Worm (Caenorhabditis elegans) whole organism, early embryonic: ENCODE data around the gene F21G4.1.

Source experiments
- B0310.2 ChIP-seq: sonication (generic microtip); optimal IDR thresholded peaks from 2 replicates; lab custom pipeline; 2016; ENCODE audit warnings: mild to moderate bottlenecking, missing genetic modification characterization, missing compliant biosample characterization
- aly-1 ChIP-seq: sonication (generic microtip); optimal IDR thresholded peaks from 2 replicates; lab custom pipeline; 2016; ENCODE audit warnings: missing genetic modification characterization, missing compliant biosample characterization
- ama-1 ChIP-seq: fragments of 150-350 bp; optimal IDR thresholded peaks from 2 replicates; lab custom pipeline; 2014
- ceh-36 ChIP-seq: sonication (generic microtip); optimal IDR thresholded peaks from 2 replicates; lab custom pipeline; 2016; ENCODE audit warnings: missing genetic modification characterization, inconsistent platforms, missing compliant biosample characterization
- ets-7 ChIP-seq: sonication (generic microtip); optimal IDR thresholded peaks from 2 replicates; lab custom pipeline; 2016; ENCODE audit warnings: missing genotype, missing genetic modification characterization, missing compliant biosample characterization
- flt-1 ChIP-seq: fragments of 200-800 bp; sonication (Bioruptor generic); IDR thresholded peaks from 2 replicates; pipeline ENCODE4 v1.3.6; 2022; ENCODE audit warnings: missing genetic modification characterization, missing compliant biosample characterization
- hmbx-1 ChIP-seq: sonication (generic microtip); optimal IDR thresholded peaks from 2 replicates; lab custom pipeline; 2016; ENCODE audit warnings: mild to moderate bottlenecking, missing genetic modification characterization, missing compliant biosample characterization
- hnd-1 ChIP-seq: sonication (generic microtip); optimal IDR thresholded peaks from 2 replicates; lab custom pipeline; 2016; ENCODE audit warnings: missing genetic modification characterization, missing compliant biosample characterization
- pes-1 ChIP-seq: fragments of 200-800 bp; sonication (Bioruptor generic); IDR thresholded peaks from 2 replicates; pipeline ENCODE4 v1.3.6; 2022; ENCODE audit warnings: missing genetic modification reagents, missing genetic modification characterization, missing compliant biosample characterization
- scrt-1 ChIP-seq: fragments of 200-800 bp; sonication (Bioruptor generic); IDR thresholded peaks from 2 replicates; pipeline ENCODE4 v1.3.6; 2022; ENCODE audit warnings: missing genetic modification characterization, missing compliant biosample characterization
- sea-1 ChIP-seq: fragments of 200-800 bp; sonication (Bioruptor generic); conservative IDR thresholded peaks from 2 replicates; pipeline ENCODE4 v1.3.6; 2022; ENCODE audit warnings: missing genetic modification characterization, missing compliant biosample characterization
- tbx-37 ChIP-seq: fragments of 200-800 bp; sonication (Bioruptor generic); conservative IDR thresholded peaks from 2 replicates; pipeline ENCODE4 v1.3.6; 2022; ENCODE audit warnings: missing genetic modification reagents, missing genetic modification characterization, missing compliant biosample characterization

- no peak for TF ChIP-seq pes-1 (GFP tag; lab: Robert Waterston, UW)
- TF ChIP-seq scrt-1 (GFP tag; lab: Robert Waterston, UW): no peak
- no peak for TF ChIP-seq ama-1
- no peak for TF ChIP-seq B0310.2
- no peak for TF ChIP-seq tbx-37 (GFP tag; lab: Robert Waterston, UW)
- TF ChIP-seq hnd-1 (tag; lab: Kevin White, UChicago): no peak
- no peak for TF ChIP-seq ceh-36
- no peak for TF ChIP-seq ets-7 (tag; lab: Kevin White, UChicago)
- TF ChIP-seq hmbx-1 (tag; lab: Kevin White, UChicago): no peak
- no peak for TF ChIP-seq aly-1
- TF ChIP-seq sea-1 (GFP tag; lab: Robert Waterston, UW): no peak
- TF ChIP-seq flt-1: no peak
Observed at ce11 chrX:9851745-9852330, 40.3 kb downstream of the F21G4.1 start, which contains the start of gene lec-7.
